Fruit fly (Drosophila melanogaster): ENCODE measurements around the gene CG10347.

dm6 chrX:11846049-11846718 is 8.5 kb downstream of the CG10347 start, which contains the start of gene CG15740:
- no peak for TF ChIP-seq Gug (GFP tag; IDR thresholded peaks at IDR 0.05)
- no peak for TF ChIP-seq spab (GFP tag; optimal IDR thresholded peaks at IDR 0.05)
- no peak for TF ChIP-seq acj6 (GFP tag; optimal IDR thresholded peaks at IDR 0.05)
- TF ChIP-seq CG6854 (GFP tag; optimal IDR thresholded peaks at IDR 0.05) = no peak
- TF ChIP-seq vri (GFP tag; optimal IDR thresholded peaks at IDR 0.05) = no peak
- TF ChIP-seq Eip93F (GFP tag; optimal IDR thresholded peaks at IDR 0.05) = no peak
- TF ChIP-seq dsx (GFP tag; optimal IDR thresholded peaks at IDR 0.05; ENCODE audit: poor library complexity, severe bottlenecking) = no peak
- TF ChIP-seq CG6276 (GFP tag; optimal IDR thresholded peaks at IDR 0.05) = no peak
- no peak for TF ChIP-seq CG7368 (GFP tag; optimal IDR thresholded peaks at IDR 0.05)
